Fruit fly (Drosophila melanogaster): ENCODE results near the gene C3G.

Gene C3G

dm6 chrX:6743192-6743591, 60.2 kb downstream of the C3G start:
- TF ChIP-seq ttk (optimal IDR thresholded peaks at IDR 0.05): no peak
- TF ChIP-seq Sin3A (optimal IDR thresholded peaks at IDR 0.05): no peak
- no peak for TF ChIP-seq Myc (optimal IDR thresholded peaks at IDR 0.05)
- no peak for TF ChIP-seq h (optimal IDR thresholded peaks at IDR 0.05)
- no peak for TF ChIP-seq psq (optimal IDR thresholded peaks at IDR 0.05)
- TF ChIP-seq insv (optimal IDR thresholded peaks at IDR 0.05): no peak

dm6 chrX:6741184-6741586, 62.2 kb downstream of the C3G start:
- TF ChIP-seq Sin3A (optimal IDR thresholded peaks at IDR 0.05) (no peak), psq (optimal IDR thresholded peaks at IDR 0.05) (no peak), h (optimal IDR thresholded peaks at IDR 0.05) (no peak), ttk (optimal IDR thresholded peaks at IDR 0.05) (no peak), Myc (optimal IDR thresholded peaks at IDR 0.05) (no peak), insv (optimal IDR thresholded peaks at IDR 0.05) (no peak)

DNA sequence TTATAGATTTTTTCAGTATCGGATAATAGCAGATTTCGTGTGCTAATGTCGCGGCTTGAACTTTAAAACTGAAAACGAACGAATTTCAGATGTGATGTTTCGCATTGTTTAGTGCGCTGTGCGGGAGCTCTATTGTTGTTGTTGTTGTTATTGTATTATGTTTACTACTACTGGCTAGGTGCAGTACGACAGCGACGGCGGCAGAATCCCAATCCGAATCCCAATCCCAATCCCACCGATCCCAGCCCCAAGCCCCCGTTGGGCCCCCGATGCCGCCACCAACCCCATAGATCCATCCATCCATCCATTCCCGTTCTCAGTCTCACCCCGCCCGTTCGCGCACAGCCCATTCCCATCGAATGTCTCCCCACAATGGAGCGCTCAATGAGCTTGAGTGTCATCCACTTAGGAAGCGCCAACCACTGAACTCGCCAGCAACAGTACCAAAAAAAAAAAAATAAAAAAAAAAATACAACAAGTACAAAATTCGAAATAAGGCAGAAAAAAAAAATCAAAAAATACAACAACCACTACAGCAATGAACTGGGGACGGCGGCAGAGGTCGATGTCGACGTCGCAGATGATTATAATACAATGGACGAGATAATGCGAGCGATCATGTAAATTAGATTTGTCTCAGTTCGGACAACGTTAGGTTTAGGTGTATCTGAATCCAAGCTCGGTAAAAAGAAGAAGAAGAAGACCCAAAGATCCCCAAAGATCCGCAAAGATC, 63.3 kb downstream of the C3G start, which contains the start of gene CG3168:
Gene CG3168 (minus strand): TSS at position 51 of the 733 bp plus-strand sequence.
- TF ChIP-seq psq (optimal IDR thresholded peaks at IDR 0.05) (no peak), ttk (optimal IDR thresholded peaks at IDR 0.05) (no peak), h (optimal IDR thresholded peaks at IDR 0.05) (no peak)

DNA sequence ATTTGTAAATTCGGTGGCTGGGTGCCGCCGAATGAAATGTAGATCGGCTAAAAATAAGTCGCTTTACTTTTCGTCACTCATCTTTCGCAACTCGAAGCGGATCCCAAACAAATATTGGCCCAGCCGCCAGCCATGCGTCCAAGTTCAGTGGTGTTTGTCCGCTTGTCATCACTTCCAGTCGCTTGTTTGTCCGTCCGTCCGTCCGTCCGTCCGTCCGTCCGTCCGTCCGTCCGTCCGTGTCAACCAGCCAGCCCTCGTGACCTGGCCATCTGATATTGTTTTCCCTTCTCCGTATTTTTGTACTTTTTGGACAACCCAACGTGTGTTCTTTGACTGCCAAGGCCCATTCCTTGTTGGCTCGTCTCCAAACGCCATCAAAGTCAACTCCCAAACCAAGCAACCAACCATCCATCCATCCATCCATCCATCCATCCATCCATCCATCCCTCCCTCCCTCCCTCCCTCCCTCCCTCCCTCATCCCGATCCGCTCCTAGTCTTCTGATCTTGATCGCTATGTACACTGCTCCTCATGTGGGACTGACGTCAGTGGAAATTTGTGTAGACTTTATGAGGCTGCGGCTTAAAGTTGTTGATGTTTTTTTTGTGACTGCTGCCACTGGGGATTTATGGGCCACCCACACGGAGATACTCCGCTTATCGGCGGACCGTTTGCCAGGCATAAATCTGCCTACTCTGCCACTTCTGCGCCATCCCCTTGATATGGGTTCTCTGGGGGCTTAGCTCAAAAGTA, 69.9 kb downstream of the C3G start:
- TF ChIP-seq Sin3A (optimal IDR thresholded peaks at IDR 0.05) (no peak), Myc (optimal IDR thresholded peaks at IDR 0.05) (no peak), psq (optimal IDR thresholded peaks at IDR 0.05) (no peak), ttk (optimal IDR thresholded peaks at IDR 0.05) (no peak), h (optimal IDR thresholded peaks at IDR 0.05) (no peak), insv (optimal IDR thresholded peaks at IDR 0.05) (no peak)

All from Kc167 (cell line).